Fruit fly (Drosophila melanogaster) whole organism, embryonic: ENCODE measurements around the gene AsnRS.

ENCODE experiments used
- C15 ChIP-seq: fragments of 200-800 bp; sonication (Bioruptor generic); IDR thresholded peaks from 3 replicates; pipeline ENCODE4 v1.3.6; 2022; ENCODE audit warnings: missing biosample characterization, missing genetic modification characterization
- CG10462 ChIP-seq: fragments of 200-800 bp; sonication (Bioruptor generic); optimal IDR thresholded peaks from 2 replicates; lab custom pipeline; 2016; ENCODE audit warnings: missing biosample characterization, missing genetic modification characterization
- CG10654 ChIP-seq: fragments of 200-800 bp; sonication (Bioruptor generic); optimal IDR thresholded peaks from 2 replicates; lab custom pipeline; 2016; ENCODE audit warnings: missing biosample characterization, missing genetic modification characterization
- CG12236 ChIP-seq: fragments of 200-800 bp; sonication (Bioruptor generic); optimal IDR thresholded peaks from 2 replicates; lab custom pipeline; 2016; ENCODE audit warnings: missing biosample characterization, missing genetic modification characterization
- CG13296 ChIP-seq: fragments of 200-800 bp; sonication (Bioruptor generic); optimal IDR thresholded peaks from 3 replicates; lab custom pipeline; 2018; ENCODE audit warnings: missing biosample characterization, mild to moderate bottlenecking, missing genetic modification characterization
- CG13424 ChIP-seq: fragments of 200-800 bp; sonication (Bioruptor generic); optimal IDR thresholded peaks from 2 replicates; lab custom pipeline; 2019; ENCODE audit warnings: missing biosample characterization, mild to moderate bottlenecking, missing genetic modification characterization, moderate library complexity
- CG15269 ChIP-seq: fragments of 200-800 bp; sonication (Bioruptor generic); optimal IDR thresholded peaks from 2 replicates; lab custom pipeline; 2018; ENCODE audit warnings: missing biosample characterization, mild to moderate bottlenecking, missing genetic modification characterization, moderate library complexity
- CG1647 ChIP-seq: fragments of 200-800 bp; sonication (Bioruptor generic); optimal IDR thresholded peaks from 3 replicates; lab custom pipeline; 2016; ENCODE audit warnings: missing biosample characterization, missing genetic modification characterization
- CG17385 ChIP-seq: fragments of 200-800 bp; sonication (Bioruptor generic); optimal IDR thresholded peaks from 3 replicates; lab custom pipeline; 2018; ENCODE audit warnings: missing biosample characterization, mild to moderate bottlenecking, missing genetic modification characterization
- CG17829 ChIP-seq: fragments of 200-800 bp; optimal IDR thresholded peaks from 2 replicates; lab custom pipeline; 2019; ENCODE audit warnings: missing biosample characterization, mild to moderate bottlenecking, missing genetic modification characterization, moderate library complexity
- CG3065 ChIP-seq: fragments of 200-800 bp; sonication (Bioruptor generic); optimal IDR thresholded peaks from 2 replicates; lab custom pipeline; 2016; ENCODE audit warnings: missing biosample characterization, missing genetic modification characterization
- CG42726 ChIP-seq: fragments of 200-800 bp; sonication (Bioruptor generic); IDR thresholded peaks from 2 replicates; pipeline ENCODE4 v1.3.6; 2022; ENCODE audit warnings: missing biosample characterization, missing genetic modification characterization; ENCODE audit not compliant: partially characterized antibody
- CG6683 ChIP-seq: fragments of 200-800 bp; sonication (Bioruptor generic); optimal IDR thresholded peaks from 2 replicates; lab custom pipeline; 2017; ENCODE audit warnings: missing biosample characterization, mild to moderate bottlenecking, missing genetic modification characterization, missing genetic modification reagents
- CG6689 ChIP-seq: fragments of 200-800 bp; sonication (Bioruptor generic); IDR thresholded peaks from 2 replicates; pipeline ENCODE4 v1.3.6; 2022; ENCODE audit warnings: missing biosample characterization, missing genetic modification characterization
- CG7928 ChIP-seq: fragments of 200-800 bp; sonication (Bioruptor generic); optimal IDR thresholded peaks from 2 replicates; lab custom pipeline; 2017; ENCODE audit warnings: missing biosample characterization, mild to moderate bottlenecking, missing genetic modification characterization
- CG9609 ChIP-seq: fragments of 200-800 bp; sonication (Bioruptor generic); optimal IDR thresholded peaks from 3 replicates; lab custom pipeline; 2016; ENCODE audit warnings: missing biosample characterization, missing genetic modification characterization
- CG9876 ChIP-seq: fragments of 200-800 bp; sonication (Bioruptor generic); optimal IDR thresholded peaks from 2 replicates; lab custom pipeline; 2016; ENCODE audit warnings: missing biosample characterization, missing genetic modification characterization
- CG9932 ChIP-seq: fragments of 200-800 bp; sonication (Bioruptor generic); IDR thresholded peaks from 2 replicates; pipeline ENCODE4 v1.3.6; 2022; ENCODE audit warnings: missing biosample characterization, missing genetic modification characterization
- CTCF ChIP-seq: fragments of 200-800 bp; sonication (Bioruptor generic); optimal IDR thresholded peaks from 2 replicates; lab custom pipeline; 2017; ENCODE audit warnings: missing biosample characterization, mild to moderate bottlenecking, missing genetic modification characterization, moderate library complexity
- CoRest ChIP-seq: fragments of 200-800 bp; sonication (Bioruptor generic); optimal IDR thresholded peaks from 3 replicates; lab custom pipeline; 2018; ENCODE audit warnings: missing biosample characterization, mild to moderate bottlenecking, missing genetic modification characterization, moderate library complexity
- Dip3 ChIP-seq: fragments of 200-800 bp; sonication (Bioruptor generic); optimal IDR thresholded peaks from 3 replicates; lab custom pipeline; 2016; ENCODE audit warnings: missing biosample characterization, missing genetic modification characterization
- Dref ChIP-seq: fragments of 200-800 bp; sonication (Bioruptor generic); IDR thresholded peaks from 2 replicates; pipeline ENCODE4 v1.3.6; 2022; ENCODE audit warnings: missing biosample characterization, missing genetic modification characterization
- HLH4C ChIP-seq: fragments of 200-800 bp; sonication (Bioruptor generic); IDR thresholded peaks from 3 replicates; pipeline ENCODE4 v1.3.6; 2022; ENCODE audit warnings: missing biosample characterization, missing genetic modification characterization; ENCODE audit not compliant: partially characterized antibody
- Max ChIP-seq: fragments of 200-800 bp; sonication (Bioruptor generic); optimal IDR thresholded peaks from 2 replicates; lab custom pipeline; 2016; ENCODE audit warnings: missing biosample characterization, mild to moderate bottlenecking, missing genetic modification characterization
- Myb ChIP-seq: fragments of 200-800 bp; sonication (Bioruptor generic); optimal IDR thresholded peaks from 2 replicates; lab custom pipeline; 2016; ENCODE audit warnings: missing biosample characterization, missing genetic modification characterization
- Poxn ChIP-seq: fragments of 200-800 bp; sonication (Bioruptor generic); IDR thresholded peaks from 2 replicates; pipeline ENCODE4 v1.3.6; 2022; ENCODE audit warnings: missing biosample characterization, missing genetic modification characterization
- Sry-β ChIP-seq: fragments of 200-800 bp; sonication (Bioruptor generic); optimal IDR thresholded peaks from 2 replicates; lab custom pipeline; 2018; ENCODE audit warnings: missing biosample characterization, mild to moderate bottlenecking, missing genetic modification characterization, moderate library complexity
- Ssrp ChIP-seq: fragments of 200-800 bp; sonication (Bioruptor generic); optimal IDR thresholded peaks from 2 replicates; lab custom pipeline; 2018; ENCODE audit warnings: missing biosample characterization, mild to moderate bottlenecking, missing genetic modification characterization, moderate library complexity
- Stat92E ChIP-seq, 3 experiments: fragments of >200 bp in 2 of 3; fragments of 200-800 bp in 1 of 3; sonication (Bioruptor generic) in 1 of 3; optimal IDR thresholded peaks; 2 replicates each; lab custom pipeline; 2017 to 2019; ENCODE audit warnings: missing biosample characterization in 3 of 3, missing genetic modification characterization in 3 of 3, mild to moderate bottlenecking in 1 of 3, moderate library complexity in 1 of 3
- cg ChIP-seq: fragments of 200-800 bp; sonication (Bioruptor generic); optimal IDR thresholded peaks from 3 replicates; lab custom pipeline; 2019; ENCODE audit warnings: missing biosample characterization, mild to moderate bottlenecking, missing genetic modification characterization, moderate library complexity
- danr ChIP-seq: fragments of 200-800 bp; sonication (Bioruptor generic); IDR thresholded peaks from 2 replicates; pipeline ENCODE4 v1.3.6; 2022; ENCODE audit warnings: missing biosample characterization, missing genetic modification characterization
- eve ChIP-seq, 2 experiments: fragments of >200 bp; optimal IDR thresholded peaks; 2 replicates each; lab custom pipeline; 2017; ENCODE audit warnings: missing biosample characterization in 2 of 2, missing genetic modification characterization in 2 of 2
- fd64A ChIP-seq: fragments of 200-800 bp; sonication (Bioruptor generic); optimal IDR thresholded peaks from 3 replicates; lab custom pipeline; 2018; ENCODE audit warnings: missing biosample characterization, mild to moderate bottlenecking, missing genetic modification characterization
- fd96Cb ChIP-seq: fragments of 200-800 bp; sonication (Bioruptor generic); optimal IDR thresholded peaks from 2 replicates; lab custom pipeline; 2018; ENCODE audit warnings: missing biosample characterization, mild to moderate bottlenecking, missing genetic modification characterization, moderate library complexity
- gro ChIP-seq: fragments of 200-800 bp; sonication (Bioruptor generic); optimal IDR thresholded peaks from 2 replicates; lab custom pipeline; 2016; ENCODE audit warnings: missing biosample characterization, missing genetic modification characterization
- gt ChIP-seq: fragments of 200-800 bp; sonication (Bioruptor generic); IDR thresholded peaks from 2 replicates; pipeline ENCODE4 v1.3.6; 2022; ENCODE audit warnings: missing biosample characterization, missing genetic modification characterization
- lab ChIP-seq: fragments of 200-800 bp; sonication (Bioruptor generic); optimal IDR thresholded peaks from 3 replicates; lab custom pipeline; 2017; ENCODE audit warnings: missing biosample characterization, missing genetic modification characterization, mild to moderate bottlenecking, moderate library complexity, missing genetic modification reagents
- otp ChIP-seq: fragments of 200-800 bp; sonication (Bioruptor generic); IDR thresholded peaks from 3 replicates; pipeline ENCODE4, ENCODE4 v1.3.6; 2022; ENCODE audit warnings: missing biosample characterization, missing genetic modification characterization
- peb ChIP-seq: fragments of 200-800 bp; sonication (Bioruptor generic); IDR thresholded peaks from 2 replicates; pipeline ENCODE4 v1.3.6; 2022; ENCODE audit warnings: missing biosample characterization, missing genetic modification characterization
- phol ChIP-seq: fragments of 200-800 bp; sonication (Bioruptor generic); optimal IDR thresholded peaks from 3 replicates; lab custom pipeline; 2018; ENCODE audit warnings: missing biosample characterization, mild to moderate bottlenecking, missing genetic modification characterization, moderate library complexity
- repo ChIP-seq: fragments of 200-800 bp; sonication (Bioruptor generic); optimal IDR thresholded peaks from 2 replicates; lab custom pipeline; 2016; ENCODE audit warnings: missing biosample characterization, missing genetic modification characterization
- sr ChIP-seq: fragments of 200-800 bp; sonication (Bioruptor generic); IDR thresholded peaks from 3 replicates; pipeline ENCODE4 v1.3.6; 2022; ENCODE audit warnings: missing biosample characterization, missing genetic modification characterization
- tin ChIP-seq: fragments of 200-800 bp; sonication (Bioruptor generic); optimal IDR thresholded peaks from 3 replicates; lab custom pipeline; 2016; ENCODE audit warnings: missing biosample characterization, missing genetic modification characterization
- tio ChIP-seq: fragments of 200-800 bp; sonication (Bioruptor generic); optimal IDR thresholded peaks from 2 replicates; lab custom pipeline; 2017; ENCODE audit warnings: missing biosample characterization, missing genetic modification characterization, inconsistent platforms
- tna ChIP-seq: fragments of 200-800 bp; sonication (Bioruptor generic); IDR thresholded peaks from 2 replicates; pipeline ENCODE4 v1.3.6; 2022; ENCODE audit warnings: missing biosample characterization, missing genetic modification characterization; ENCODE audit not compliant: partially characterized antibody
- trh ChIP-seq: fragments of 200-800 bp; sonication (Bioruptor generic); optimal IDR thresholded peaks from 2 replicates; lab custom pipeline; 2016; ENCODE audit warnings: missing biosample characterization, missing genetic modification characterization
- unc-4 ChIP-seq: fragments of 200-800 bp; sonication (Bioruptor generic); IDR thresholded peaks from 2 replicates; pipeline ENCODE4 v1.3.6; 2022; ENCODE audit warnings: missing biosample characterization, missing genetic modification characterization; ENCODE audit not compliant: partially characterized antibody
- wek ChIP-seq: fragments of 200-800 bp; sonication (Bioruptor generic); optimal IDR thresholded peaks from 3 replicates; lab custom pipeline; 2018; ENCODE audit warnings: missing biosample characterization, mild to moderate bottlenecking, missing genetic modification characterization, moderate library complexity
- yki ChIP-seq: fragments of >200 bp; optimal IDR thresholded peaks from 3 replicates; lab custom pipeline; 2018
- zfh1 ChIP-seq: fragments of 200-800 bp; sonication (Bioruptor generic); IDR thresholded peaks from 3 replicates; pipeline ENCODE4 v1.3.6; 2022; ENCODE audit warnings: missing biosample characterization, missing genetic modification characterization

Gene AsnRS

dm6 chr2L:19141435-19142126 is 9.8 kb upstream of the AsnRS start (continued):
- TF ChIP-seq unc-4 (GFP tag; lab: Robert Waterston, UW) (no peak), HLH4C (GFP tag; lab: Robert Waterston, UW) (no peak), CG12236 (GFP tag; lab: Kevin White, UChicago) (peak; percentile 57), CTCF (GFP tag; lab: Kevin White, UChicago) (no peak), CoRest (tag; lab: Kevin White, UChicago) (peak; percentile 87), C15 (no peak), repo (GFP tag; lab: Kevin White, UChicago) (peak; percentile 33), CG13424 (peak; percentile 76), CG3065 (GFP tag; lab: Kevin White, UChicago) (peak; percentile 55), Dref (no peak), tna (GFP tag; lab: Robert Waterston, UW) (no peak), otp (GFP tag; lab: Robert Waterston, UW) (0 out of 3 replicates have a peak, but pooled peaks have one; percentile 9), Ssrp (tag; lab: Kevin White, UChicago) (peak; percentile 76), eve (GFP tag; optimal IDR thresholded peaks at IDR 0.05; lab: Kevin White, UChicago) (peak in 1 of 2 experiments; percentile 93), CG9609 (GFP tag; lab: Kevin White, UChicago) (peak; percentile 50), cg (no peak), CG17829 (tag; lab: Kevin White, UChicago) (peak; percentile 71), danr (0 out of 2 replicates have a peak, but pooled peaks have one; percentile 21), lab (peak; percentile 81), CG10462 (peak; percentile 8), tin (GFP tag; lab: Kevin White, UChicago) (peak; percentile 48), CG9932 (peak; percentile 46; the same call in 1 of the 2 replicates), CG9876 (no peak), trh (GFP tag; lab: Kevin White, UChicago) (peak; percentile 7), CG1647 (peak; percentile 68), tio (peak; percentile 79), Dip3 (GFP tag; lab: Kevin White, UChicago) (peak; percentile 73), sr (GFP tag; lab: Robert Waterston, UW) (no peak), CG10654 (GFP tag; lab: Kevin White, UChicago) (peak; percentile 26), CG6689 (GFP tag; lab: Robert Waterston, UW) (peak; percentile 65), Stat92E (GFP tag; optimal IDR thresholded peaks at IDR 0.05; lab: Kevin White, UChicago) (peak in 1 of 3 experiments; percentile 5), CG6683 (GFP tag; lab: Kevin White, UChicago) (peak; percentile 30), CG17385 (GFP tag; lab: Kevin White, UChicago) (peak; percentile 50), zfh1 (GFP tag; lab: Robert Waterston, UW) (0 out of 3 replicates have a peak, but pooled peaks have one; percentile 31), gro (peak; percentile 83), CG13296 (GFP tag; lab: Kevin White, UChicago) (peak; percentile 74), Max (GFP tag; lab: Kevin White, UChicago) (peak; percentile 59), fd64A (GFP tag; lab: Kevin White, UChicago) (peak; percentile 36), CG7928 (GFP tag; lab: Kevin White, UChicago) (peak; percentile 51), fd96Cb (tag; lab: Kevin White, UChicago) (peak; percentile 73), Myb (GFP tag; lab: Kevin White, UChicago) (peak; percentile 19), Poxn (GFP tag; lab: Robert Waterston, UW) (no peak), CG15269 (tag; lab: Kevin White, UChicago) (peak; percentile 77), wek (GFP tag; lab: Kevin White, UChicago) (peak; percentile 31), yki (lab: Kevin White, UChicago) (no peak), peb (GFP tag; lab: Robert Waterston, UW) (no peak), CG42726 (GFP tag; lab: Robert Waterston, UW) (no peak), phol (tag; lab: Kevin White, UChicago) (peak; percentile 80), gt (GFP tag; lab: Robert Waterston, UW) (no peak), Sry-β (GFP tag; lab: Kevin White, UChicago) (peak; percentile 27)
